Worm (Caenorhabditis elegans) whole organism, L4 larva: Measurements from ENCODE around the gene C33D3.5.

Experiments used
- F37D6.2 ChIP-seq: sonication (generic microtip); optimal IDR thresholded peaks from 2 replicates; lab custom pipeline; 2016; ENCODE audit warnings: mild to moderate bottlenecking, missing genetic modification characterization, missing compliant biosample characterization
- R02D3.7 ChIP-seq: fragments of 150-350 bp; sonication (generic microtip); optimal IDR thresholded peaks from 3 replicates; lab custom pipeline; 2014; ENCODE audit warnings: missing biosample characterization, missing genetic modification characterization
- Y48G9A.11 ChIP-seq: fragments of 200-800 bp; sonication (Bioruptor generic); IDR thresholded peaks from 2 replicates; pipeline ENCODE4 v1.3.6; 2022; ENCODE audit warnings: missing genetic modification reagents, missing genetic modification characterization, missing compliant biosample characterization
- ZK546.5 ChIP-seq, 2 experiments: sonication (generic microtip); optimal IDR thresholded peaks; 2 replicates each; lab custom pipeline; 2017; ENCODE audit warnings: missing biosample characterization in 2 of 2, missing genetic modification characterization in 2 of 2
- ama-1 ChIP-seq: fragments of 150-350 bp; optimal IDR thresholded peaks from 2 replicates; lab custom pipeline; 2014; ENCODE audit warnings: inconsistent platforms, mixed read lengths
- attf-4 ChIP-seq: sonication (generic microtip); optimal IDR thresholded peaks from 3 replicates; lab custom pipeline; 2017; ENCODE audit warnings: missing biosample characterization, missing genetic modification characterization
- ceh-28 ChIP-seq: fragments of 150-350 bp; optimal IDR thresholded peaks from 2 replicates; lab custom pipeline; 2014; ENCODE audit warnings: missing biosample characterization, missing genetic modification reagents, missing genetic modification characterization
- ceh-32 ChIP-seq: sonication (generic microtip); optimal IDR thresholded peaks from 2 replicates; lab custom pipeline; 2016; ENCODE audit warnings: mild to moderate bottlenecking, missing genetic modification characterization, missing compliant biosample characterization; ENCODE audit not compliant: poor library complexity
- ceh-62 ChIP-seq: sonication (generic microtip); optimal IDR thresholded peaks from 2 replicates; lab custom pipeline; 2017; ENCODE audit warnings: missing biosample characterization, missing genetic modification characterization
- daf-16 ChIP-seq, 3 experiments: sonication (generic microtip); optimal IDR thresholded peaks; 2 replicates each; lab custom pipeline; 2016 to 2017; ENCODE audit warnings: missing genetic modification characterization in 3 of 3, missing genetic modification reagents in 3 of 3, mild to moderate bottlenecking in 2 of 3, missing compliant biosample characterization in 2 of 3, missing biosample characterization in 1 of 3, moderate library complexity in 1 of 3
- daf-19 ChIP-seq: fragments of 200-800 bp; sonication (Bioruptor generic); conservative IDR thresholded peaks from 2 replicates; pipeline ENCODE4 v1.3.6; 2022; ENCODE audit warnings: missing genetic modification characterization, missing compliant biosample characterization
- daf-8 ChIP-seq: fragments of 200-800 bp; sonication (Bioruptor generic); IDR thresholded peaks from 2 replicates; pipeline ENCODE4 v1.3.6; 2022; ENCODE audit warnings: missing genetic modification characterization, missing compliant biosample characterization
- dmd-6 ChIP-seq: fragments of 200-800 bp; sonication (Bioruptor generic); IDR thresholded peaks from 2 replicates; pipeline ENCODE4 v1.3.6; 2022; ENCODE audit warnings: missing genetic modification reagents, missing genetic modification characterization, missing compliant biosample characterization
- egl-27 ChIP-seq: sonication (generic microtip); optimal IDR thresholded peaks from 3 replicates; lab custom pipeline; 2017; ENCODE audit warnings: missing biosample characterization, missing genetic modification reagents, missing genetic modification characterization
- hlh-30 ChIP-seq: sonication (generic microtip); optimal IDR thresholded peaks from 2 replicates; lab custom pipeline; 2017; ENCODE audit warnings: antibody characterized with exemption, mild to moderate bottlenecking, missing genetic modification characterization, missing compliant biosample characterization; ENCODE audit not compliant: insufficient read depth
- hmg-1.1 ChIP-seq: fragments of 200-800 bp; sonication (Bioruptor generic); IDR thresholded peaks from 2 replicates; pipeline ENCODE4 v1.3.6; 2022; ENCODE audit warnings: missing genetic modification reagents, missing genetic modification characterization, missing compliant biosample characterization
- lin-39 ChIP-seq: fragments of 150-350 bp; optimal IDR thresholded peaks from 2 replicates; lab custom pipeline; 2014; ENCODE audit warnings: missing biosample characterization, missing genetic modification reagents, missing genetic modification characterization
- lsy-2 ChIP-seq, 2 experiments: fragments of 150-350 bp in 1 of 2; sonication (generic microtip) in 1 of 2; optimal IDR thresholded peaks; 2 replicates each; lab custom pipeline; 2014 to 2017; ENCODE audit warnings: missing biosample characterization in 2 of 2, missing genetic modification characterization in 2 of 2
- madf-5 ChIP-seq, 2 experiments: fragments of 200-800 bp; sonication (Bioruptor generic); IDR thresholded peaks; 2 replicates each; pipeline ENCODE4 v1.3.6; 2022; ENCODE audit warnings: missing compliant biosample characterization in 2 of 2, missing genetic modification characterization in 2 of 2
- mdl-1 ChIP-seq, 2 experiments: fragments of 150-350 bp in 1 of 2; sonication (generic microtip) in 1 of 2; optimal IDR thresholded peaks; 2 replicates each; lab custom pipeline; 2014 to 2017; ENCODE audit warnings: missing biosample characterization in 2 of 2, missing genetic modification characterization in 2 of 2
- mep-1 ChIP-seq: fragments of 150-350 bp; sonication (generic microtip); optimal IDR thresholded peaks from 3 replicates; lab custom pipeline; 2014; ENCODE audit warnings: missing biosample characterization, missing genetic modification characterization
- nhr-28 ChIP-seq: fragments of 150-350 bp; optimal IDR thresholded peaks from 2 replicates; lab custom pipeline; 2014; ENCODE audit warnings: missing biosample characterization, missing genetic modification characterization
- nhr-41 ChIP-seq: fragments of 200-800 bp; sonication (Bioruptor generic); IDR thresholded peaks from 2 replicates; pipeline ENCODE4 v1.3.6; 2022; ENCODE audit warnings: missing genetic modification reagents, missing genetic modification characterization, missing compliant biosample characterization
- nhr-48 ChIP-seq: sonication (generic microtip); optimal IDR thresholded peaks from 2 replicates; lab custom pipeline; 2016; ENCODE audit warnings: mild to moderate bottlenecking, missing genetic modification characterization, missing compliant biosample characterization
- nhr-6 ChIP-seq: fragments of 150-350 bp; optimal IDR thresholded peaks from 2 replicates; lab custom pipeline; 2014; ENCODE audit warnings: missing biosample characterization, missing genetic modification characterization
- php-3 ChIP-seq: fragments of 200-800 bp; sonication (Bioruptor generic); IDR thresholded peaks from 2 replicates; pipeline ENCODE4 v1.3.6; 2022; ENCODE audit warnings: missing genetic modification reagents, missing genetic modification characterization, missing compliant biosample characterization
- pqm-1 ChIP-seq: sonication (generic microtip); optimal IDR thresholded peaks from 2 replicates; lab custom pipeline; 2017; ENCODE audit warnings: missing biosample characterization, missing genetic modification characterization
- set-16 ChIP-seq: fragments of 200-800 bp; sonication (Bioruptor generic); IDR thresholded peaks from 2 replicates; pipeline ENCODE4 v1.3.6; 2022; ENCODE audit warnings: missing genetic modification reagents, missing genetic modification characterization, missing compliant biosample characterization
- spr-3 ChIP-seq: fragments of 200-800 bp; sonication (Bioruptor generic); optimal IDR thresholded peaks from 2 replicates; lab custom pipeline; 2018; ENCODE audit warnings: mild to moderate bottlenecking, missing genetic modification characterization, missing compliant biosample characterization
- tag-97 ChIP-seq: fragments of 200-800 bp; sonication (Bioruptor generic); IDR thresholded peaks from 2 replicates; pipeline ENCODE4 v1.3.6; 2022; ENCODE audit warnings: missing genetic modification characterization, missing compliant biosample characterization
- unc-39 ChIP-seq: sonication (generic microtip); optimal IDR thresholded peaks from 2 replicates; lab custom pipeline; 2017; ENCODE audit warnings: missing biosample characterization, missing genetic modification characterization
- unc-62 ChIP-seq, 3 experiments: fragments of 150-350 bp in 1 of 3; sonication (generic microtip); optimal IDR thresholded peaks in 2 of 3; peaks in 1 of 3; 1 replicate in 1 of 3; 2 replicates in 2 of 3; lab custom pipeline; 2014 to 2017; ENCODE audit warnings: missing biosample characterization in 3 of 3, missing genetic modification characterization in 3 of 3, missing genetic modification reagents in 3 of 3, missing genotype in 1 of 3
- vab-7 ChIP-seq: fragments of 200-800 bp; sonication (Bioruptor generic); IDR thresholded peaks from 2 replicates; pipeline ENCODE4 v1.3.6; 2022; ENCODE audit warnings: missing genetic modification reagents, missing genetic modification characterization, missing compliant biosample characterization
- zfp-2 ChIP-seq: sonication (generic microtip); optimal IDR thresholded peaks from 2 replicates; lab custom pipeline; 2016; ENCODE audit warnings: mild to moderate bottlenecking, missing genetic modification characterization, missing compliant biosample characterization
- zip-2 ChIP-seq: fragments of 150-350 bp; optimal IDR thresholded peaks from 2 replicates; lab custom pipeline; 2014; ENCODE audit warnings: missing biosample characterization, missing genetic modification characterization
- ztf-7 ChIP-seq: fragments of 150-350 bp; optimal IDR thresholded peaks from 2 replicates; lab custom pipeline; 2014; ENCODE audit warnings: missing biosample characterization, missing genetic modification characterization

C33D3.5 gene

ce11 chrX:10514834-10515233 is 23.7 kb downstream of the C33D3.5 start:
- no peak for TF ChIP-seq nhr-48 (tag; lab: Kevin White, UChicago)
- no peak for TF ChIP-seq php-3
- TF ChIP-seq unc-39 (tag; lab: Kevin White, UChicago): no peak
- TF ChIP-seq egl-27: no peak
- TF ChIP-seq dmd-6 (GFP tag; lab: Robert Waterston, UW): no peak
- TF ChIP-seq ceh-28 (tag; lab: Kevin White, UChicago): no peak
- TF ChIP-seq set-16: no peak
- no peak for TF ChIP-seq vab-7
- no peak for TF ChIP-seq lsy-2 (tag; optimal IDR thresholded peaks at IDR 0.05; lab: Kevin White, UChicago)
- TF ChIP-seq lin-39 (tag; lab: Kevin White, UChicago): no peak
- no peak for TF ChIP-seq daf-19 (GFP tag; lab: Robert Waterston, UW)
- TF ChIP-seq pqm-1 (tag; lab: Kevin White, UChicago): no peak
- TF ChIP-seq hlh-30 (tag; lab: Kevin White, UChicago): no peak
- TF ChIP-seq nhr-41: no peak
- TF ChIP-seq ama-1 (lab: Kevin White, UChicago): no peak
- no peak for TF ChIP-seq attf-4 (tag; lab: Kevin White, UChicago)
- TF ChIP-seq ceh-32: no peak

ce11 chrX:10516549-10516948 is 25.4 kb downstream of the C33D3.5 start:
- no peak for TF ChIP-seq mep-1 (tag; lab: Kevin White, UChicago)
- no peak for TF ChIP-seq Y48G9A.11 (GFP tag; lab: Robert Waterston, UW)
- no peak for TF ChIP-seq nhr-41
- no peak for TF ChIP-seq spr-3 (GFP tag; lab: Kevin White, UChicago)
- no peak for TF ChIP-seq ztf-7
- no peak for TF ChIP-seq zip-2 (tag; lab: Kevin White, UChicago)
- TF ChIP-seq madf-5 (GFP tag; IDR thresholded peaks at IDR 0.05; lab: Robert Waterston, UW): no peak
- no peak for TF ChIP-seq nhr-28
- TF ChIP-seq zfp-2 (tag; lab: Kevin White, UChicago): no peak

DNA sequence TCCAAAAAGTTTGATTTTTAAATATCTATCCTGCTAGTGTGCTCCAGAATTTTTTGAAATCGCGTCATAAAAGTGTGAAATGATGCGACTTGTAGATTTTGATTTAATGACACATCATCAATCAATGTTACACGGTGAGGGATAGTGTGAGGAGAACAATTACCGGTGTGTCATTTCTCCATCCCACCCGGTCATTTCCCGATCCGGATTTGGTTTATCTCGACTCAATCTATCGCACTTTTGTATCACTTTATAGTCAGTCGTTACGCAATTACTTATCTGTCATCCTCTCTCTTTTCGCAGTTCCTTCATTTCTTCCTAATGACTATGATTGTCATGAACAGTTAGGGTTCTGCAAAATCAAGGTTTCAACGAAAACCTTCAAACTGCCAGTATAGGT is 29.0 kb downstream of the C33D3.5 start:
- TF ChIP-seq daf-8 (GFP tag; lab: Robert Waterston, UW): no peak
- no peak for TF ChIP-seq R02D3.7 (tag; lab: Kevin White, UChicago)
- no peak for TF ChIP-seq daf-19 (GFP tag; lab: Robert Waterston, UW)
- TF ChIP-seq lin-39 (tag; lab: Kevin White, UChicago): no peak
- no peak for TF ChIP-seq attf-4 (tag; lab: Kevin White, UChicago)
- TF ChIP-seq ZK546.5 (tag; optimal IDR thresholded peaks at IDR 0.05; lab: Kevin White, UChicago): no peak
- no peak for TF ChIP-seq tag-97 (GFP tag; lab: Robert Waterston, UW)
- TF ChIP-seq mdl-1 (tag; optimal IDR thresholded peaks at IDR 0.05; lab: Kevin White, UChicago): no peak
- TF ChIP-seq hmg-1.1 (GFP tag; lab: Robert Waterston, UW): no peak
- TF ChIP-seq daf-16 (GFP tag; optimal IDR thresholded peaks at IDR 0.05; lab: Kevin White, UChicago): no peak
- no peak for TF ChIP-seq daf-16 (tag; optimal IDR thresholded peaks at IDR 0.05; lab: Kevin White, UChicago)
- TF ChIP-seq vab-7: no peak
- no peak for TF ChIP-seq F37D6.2 (tag; lab: Kevin White, UChicago)

DNA sequence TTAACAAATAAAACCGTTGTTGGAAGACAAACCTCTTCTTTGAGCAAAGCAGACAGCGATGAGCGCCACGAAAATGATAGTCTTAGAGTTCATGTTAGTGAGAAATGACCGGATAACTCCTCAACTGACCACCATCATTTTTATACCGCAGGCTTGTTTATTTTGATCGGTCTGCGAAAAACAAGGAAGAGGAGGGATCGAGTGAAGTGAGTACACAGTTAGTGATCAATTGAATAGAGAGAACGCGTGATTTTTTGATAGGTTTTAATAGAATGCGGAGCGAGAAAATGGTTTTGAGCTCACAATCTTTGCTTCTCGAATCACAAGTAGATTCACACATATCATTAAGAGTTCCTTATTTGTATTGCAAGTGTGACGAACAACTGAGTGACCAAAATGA is 30.2 kb downstream of the C33D3.5 start, which contains the start of gene F14F3.4:
F14F3.4 (minus strand) TSS at position 101 of the 400 bp plus-strand sequence.
- TF ChIP-seq daf-19 (GFP tag; lab: Robert Waterston, UW): no peak
- no peak for TF ChIP-seq nhr-6
- TF ChIP-seq unc-62 (GFP tag; optimal IDR thresholded peaks at IDR 0.05 in 1 of 2; lab: Kevin White, UChicago): peak in 1 of 2 experiments; percentile 24
- TF ChIP-seq unc-62 (tag; optimal IDR thresholded peaks at IDR 0.05; lab: Kevin White, UChicago): no peak
- no peak for TF ChIP-seq ceh-62 (tag; lab: Kevin White, UChicago)
